Fruit fly (Drosophila melanogaster): ENCODE measurements around the gene CG32563.
A peak's percentile ranks its signal among the peaks of the same experiment; 100 is the strongest.

CG32563 gene

DNA sequence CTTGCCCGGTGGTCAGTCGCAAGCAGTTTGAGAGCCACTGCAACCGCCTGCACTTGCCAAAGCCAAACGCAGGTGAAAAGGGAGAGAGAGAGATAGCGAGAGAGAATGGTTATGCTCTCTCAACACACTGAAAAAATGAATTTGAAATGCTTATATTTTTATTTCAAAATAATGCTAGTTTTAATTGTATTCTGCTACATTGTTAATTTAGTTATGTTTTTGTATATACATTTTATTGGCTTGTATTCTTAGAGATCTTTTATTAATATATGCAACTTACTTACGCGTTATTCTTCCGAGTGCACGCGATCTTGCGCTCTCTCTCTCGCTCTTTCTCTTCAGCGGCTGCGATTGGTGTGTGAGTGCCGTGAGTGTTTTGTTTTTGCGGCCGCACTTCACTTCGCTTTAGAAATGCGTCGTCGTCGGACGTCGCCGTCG lies 29.7 kb upstream of the CG32563 start (continued):
- TF ChIP-seq CG18599 (GFP tag; optimal IDR thresholded peaks at IDR 0.05): peak; percentile 98
- TF ChIP-seq pb (GFP tag; optimal IDR thresholded peaks at IDR 0.05): peak; percentile 94
- TF ChIP-seq CG32772 (GFP tag; IDR thresholded peaks at IDR 0.05): peak; percentile 99
- TF ChIP-seq zf30C (GFP tag; optimal IDR thresholded peaks at IDR 0.05): peak; percentile 52
- peak; percentile 47 for TF ChIP-seq her (GFP tag; optimal IDR thresholded peaks at IDR 0.05)
- TF ChIP-seq CG12769 (tag; optimal IDR thresholded peaks at IDR 0.05): no peak
- peak; percentile 15 for TF ChIP-seq da (GFP tag; optimal IDR thresholded peaks at IDR 0.05)
- no peak for TF ChIP-seq Dek (tag; optimal IDR thresholded peaks at IDR 0.05)
- peak; percentile 86 for TF ChIP-seq Deaf1 (tag; optimal IDR thresholded peaks at IDR 0.05)
- peak; percentile 99 for TF ChIP-seq ranshi (GFP tag; IDR thresholded peaks at IDR 0.05)
- TF ChIP-seq YL-1 (GFP tag; optimal IDR thresholded peaks at IDR 0.05): no peak
- no peak for TF ChIP-seq CG4707 (GFP tag; optimal IDR thresholded peaks at IDR 0.05)
- no peak for TF ChIP-seq oc (tag; optimal IDR thresholded peaks at IDR 0.05)
- TF ChIP-seq CG7271 (tag; optimal IDR thresholded peaks at IDR 0.05): peak; percentile 93
- peak; percentile 97 for TF ChIP-seq CG6813 (GFP tag; optimal IDR thresholded peaks at IDR 0.05)
- TF ChIP-seq stc (GFP tag; IDR thresholded peaks at IDR 0.05): peak; percentile 99
- no peak for TF ChIP-seq CG13123 (GFP tag; optimal IDR thresholded peaks at IDR 0.05)
- TF ChIP-seq pnt (GFP tag; optimal IDR thresholded peaks at IDR 0.05): peak; percentile 90
- TF ChIP-seq CG17802 (tag; optimal IDR thresholded peaks at IDR 0.05): peak; percentile 81
- TF ChIP-seq row (GFP tag; IDR thresholded peaks at IDR 0.05): no peak
- TF ChIP-seq Gsc (GFP tag; IDR thresholded peaks at IDR 0.05): peak; percentile 92
- TF ChIP-seq z (GFP tag; IDR thresholded peaks at IDR 0.05): peak; percentile 82; the same call in 2 of the 3 replicates
- peak; percentile 87 to 93 for TF ChIP-seq Trl (optimal IDR thresholded peaks at IDR 0.05)
- peak; percentile 93 for TF ChIP-seq Trl (GFP tag; optimal IDR thresholded peaks at IDR 0.05)
- no peak for TF ChIP-seq CG18011 (GFP tag; optimal IDR thresholded peaks at IDR 0.05)
- no peak for TF ChIP-seq HLH4C (GFP tag; IDR thresholded peaks at IDR 0.05; ENCODE audit: partially characterized antibody)
- peak; percentile 98 for TF ChIP-seq CG17359 (tag; optimal IDR thresholded peaks at IDR 0.05)
- TF ChIP-seq amos (GFP tag; IDR thresholded peaks at IDR 0.05; ENCODE audit: partially characterized antibody): no peak
- TF ChIP-seq CG6254 (GFP tag; optimal IDR thresholded peaks at IDR 0.05): peak; percentile 95
- peak; percentile 90 for TF ChIP-seq CG5180 (GFP tag; optimal IDR thresholded peaks at IDR 0.05)
- no peak for TF ChIP-seq br (optimal IDR thresholded peaks at IDR 0.05)
- peak; percentile 74; the same call in 2 of the 3 replicates for TF ChIP-seq ken (GFP tag; IDR thresholded peaks at IDR 0.05)
- TF ChIP-seq Drgx (GFP tag; IDR thresholded peaks at IDR 0.05): peak; percentile 99
- TF ChIP-seq CG6765 (GFP tag; optimal IDR thresholded peaks at IDR 0.05): peak; percentile 91
- TF ChIP-seq Nf-YB (GFP tag; optimal IDR thresholded peaks at IDR 0.05): peak; percentile 19
- peak in 1 of 2 experiments; percentile 86 for TF ChIP-seq chif (GFP tag; optimal IDR thresholded peaks at IDR 0.05)
- TF ChIP-seq Dip2 (GFP tag; IDR thresholded peaks at IDR 0.05): peak; percentile 78
- peak; percentile 75 for TF ChIP-seq CG16863 (GFP tag; optimal IDR thresholded peaks at IDR 0.05)
- TF ChIP-seq NK7.1 (GFP tag; optimal IDR thresholded peaks at IDR 0.05): peak; percentile 96
- TF ChIP-seq prd (optimal IDR thresholded peaks at IDR 0.05): no peak
- peak; percentile 99 for TF ChIP-seq prd (GFP tag; IDR thresholded peaks at IDR 0.05)
- peak; percentile 97 for TF ChIP-seq CG13296 (GFP tag; optimal IDR thresholded peaks at IDR 0.05)
- TF ChIP-seq Adf1 (GFP tag; IDR thresholded peaks at IDR 0.05): no peak
- no peak for TF ChIP-seq CG6791 (GFP tag; IDR thresholded peaks at IDR 0.05; ENCODE audit: partially characterized antibody)
- peak; percentile 91 for TF ChIP-seq Side (GFP tag; optimal IDR thresholded peaks at IDR 0.05)
- peak; percentile 100 for TF ChIP-seq Xrp1 (GFP tag; IDR thresholded peaks at IDR 0.05)
- peak; percentile 61 for TF ChIP-seq cad (GFP tag; optimal IDR thresholded peaks at IDR 0.05)
- peak; percentile 97 for TF ChIP-seq cas (GFP tag; IDR thresholded peaks at IDR 0.05)
- peak; percentile 18 for TF ChIP-seq CG3163 (GFP tag; optimal IDR thresholded peaks at IDR 0.05)
- TF ChIP-seq nau (GFP tag; optimal IDR thresholded peaks at IDR 0.05): peak; percentile 95
- TF ChIP-seq fu2 (GFP tag; optimal IDR thresholded peaks at IDR 0.05): no peak
- peak; percentile 59 for TF ChIP-seq cg (GFP tag; optimal IDR thresholded peaks at IDR 0.05)
